Fruit fly (Drosophila melanogaster): ENCODE measurements around the gene CG16989.

Gene CG16989

dm6 chrX:766094-766493 is 26.9 kb upstream of the CG16989 start:
- no peak for TF ChIP-seq sv (GFP tag; optimal IDR thresholded peaks at IDR 0.05)
- TF ChIP-seq Hr83 (GFP tag; optimal IDR thresholded peaks at IDR 0.05; ENCODE audit: poor library complexity, severe bottlenecking): no peak
- TF ChIP-seq brk (GFP tag; optimal IDR thresholded peaks at IDR 0.05): no peak
- no peak for TF ChIP-seq CrebA (GFP tag; optimal IDR thresholded peaks at IDR 0.05; ENCODE audit: borderline replicate concordance)
- TF ChIP-seq sage (GFP tag; optimal IDR thresholded peaks at IDR 0.05): no peak
- TF ChIP-seq dl (GFP tag; optimal IDR thresholded peaks at IDR 0.05; ENCODE audit: insufficient read depth in 1 of 2, partially characterized antibody in 2 of 2): no peak
- TF ChIP-seq Vsx2 (GFP tag; optimal IDR thresholded peaks at IDR 0.05; ENCODE audit: partially characterized antibody): no peak
- TF ChIP-seq fru (GFP tag; optimal IDR thresholded peaks at IDR 0.05): no peak
- TF ChIP-seq psq (GFP tag; optimal IDR thresholded peaks at IDR 0.05): no peak
- no peak for TF ChIP-seq dsf (GFP tag; optimal IDR thresholded peaks at IDR 0.05; ENCODE audit: borderline replicate concordance)
- no peak for TF ChIP-seq lola (GFP tag; optimal IDR thresholded peaks at IDR 0.05)
- no peak for TF ChIP-seq Dif (GFP tag; optimal IDR thresholded peaks at IDR 0.05; ENCODE audit: partially characterized antibody)
- no peak for TF ChIP-seq Hnf4 (GFP tag; optimal IDR thresholded peaks at IDR 0.05)
- no peak for TF ChIP-seq tai (GFP tag; optimal IDR thresholded peaks at IDR 0.05)
- TF ChIP-seq woc (GFP tag; optimal IDR thresholded peaks at IDR 0.05): no peak
- TF ChIP-seq OdsH (GFP tag; optimal IDR thresholded peaks at IDR 0.05): no peak

dm6 chrX:767928-768327 is 25.0 kb upstream of the CG16989 start:
- TF ChIP-seq dl (GFP tag; optimal IDR thresholded peaks at IDR 0.05; ENCODE audit: insufficient read depth in 1 of 2, partially characterized antibody in 2 of 2) (no peak), h (GFP tag; optimal IDR thresholded peaks at IDR 0.05) (peak; percentile 73), sage (GFP tag; optimal IDR thresholded peaks at IDR 0.05) (no peak), rgr (GFP tag; optimal IDR thresholded peaks at IDR 0.05) (peak; percentile 69), Abd-B (GFP tag; optimal IDR thresholded peaks at IDR 0.05) (no peak), sv (GFP tag; optimal IDR thresholded peaks at IDR 0.05) (no peak), ey (GFP tag; optimal IDR thresholded peaks at IDR 0.05) (peak; percentile 35), OdsH (GFP tag; optimal IDR thresholded peaks at IDR 0.05) (peak; percentile 57), foxo (GFP tag; optimal IDR thresholded peaks at IDR 0.05) (peak in 1 of 2 experiments; percentile 46), GATAd (GFP tag; optimal IDR thresholded peaks at IDR 0.05) (no peak), HLH106 (tag; optimal IDR thresholded peaks at IDR 0.05) (peak; percentile 44), dmrt93B (GFP tag; optimal IDR thresholded peaks at IDR 0.05) (peak; percentile 48), usp (GFP tag; optimal IDR thresholded peaks at IDR 0.05) (no peak), Rel (GFP tag; optimal IDR thresholded peaks at IDR 0.05) (no peak), Rel (tag; optimal IDR thresholded peaks at IDR 0.05) (peak; percentile 6), Hr83 (GFP tag; optimal IDR thresholded peaks at IDR 0.05; ENCODE audit: poor library complexity, severe bottlenecking) (peak; percentile 65), br (GFP tag; optimal IDR thresholded peaks at IDR 0.05) (peak; percentile 66), Dfd (GFP tag; optimal IDR thresholded peaks at IDR 0.05) (no peak), dsf (GFP tag; optimal IDR thresholded peaks at IDR 0.05; ENCODE audit: borderline replicate concordance) (no peak), woc (GFP tag; optimal IDR thresholded peaks at IDR 0.05) (no peak), fru (GFP tag; optimal IDR thresholded peaks at IDR 0.05) (peak; percentile 44), CG9705 (GFP tag; optimal IDR thresholded peaks at IDR 0.05) (peak; percentile 32), Sp1 (GFP tag; optimal IDR thresholded peaks at IDR 0.05) (peak; percentile 62), psq (GFP tag; optimal IDR thresholded peaks at IDR 0.05) (peak; percentile 53), CG32264 (GFP tag; optimal IDR thresholded peaks at IDR 0.05) (no peak), Hnf4 (GFP tag; optimal IDR thresholded peaks at IDR 0.05) (peak; percentile 61)

- no peak for TF ChIP-seq sv (GFP tag; optimal IDR thresholded peaks at IDR 0.05)
- TF ChIP-seq h (GFP tag; optimal IDR thresholded peaks at IDR 0.05): no peak
- TF ChIP-seq Abd-B (GFP tag; optimal IDR thresholded peaks at IDR 0.05): no peak
- TF ChIP-seq pan (optimal IDR thresholded peaks at IDR 0.05): no peak
- no peak for TF ChIP-seq dsf (GFP tag; optimal IDR thresholded peaks at IDR 0.05; ENCODE audit: borderline replicate concordance)
- no peak for TF ChIP-seq Vsx2 (GFP tag; optimal IDR thresholded peaks at IDR 0.05; ENCODE audit: partially characterized antibody)
- TF ChIP-seq jim (GFP tag; optimal IDR thresholded peaks at IDR 0.05): no peak
- no peak for TF ChIP-seq Rel (GFP tag; optimal IDR thresholded peaks at IDR 0.05)
- TF ChIP-seq Rel (tag; optimal IDR thresholded peaks at IDR 0.05): no peak
- TF ChIP-seq woc (GFP tag; optimal IDR thresholded peaks at IDR 0.05): no peak
- TF ChIP-seq GATAd (GFP tag; optimal IDR thresholded peaks at IDR 0.05): no peak
Observed at dm6 chrX:768480-769123, 24.3 kb upstream of the CG16989 start.

Data from whole organism, wandering third instar larva.